Fruit fly (Drosophila melanogaster) whole organism, pupa: ENCODE measurements around the gene CG14891.

ENCODE experiments used
- CG13204 ChIP-seq: fragments of 200-800 bp; sonication (Bioruptor generic); optimal IDR thresholded peaks from 2 replicates; lab custom pipeline; 2018; ENCODE audit warnings: missing biosample characterization, mild to moderate bottlenecking, missing genetic modification characterization, moderate library complexity
- Ets98B ChIP-seq: fragments of 200-800 bp; sonication (Bioruptor generic); IDR thresholded peaks from 2 replicates; pipeline ENCODE4 v1.3.6; 2022; ENCODE audit warnings: missing biosample characterization, missing genetic modification characterization
- Pif1B ChIP-seq: fragments of 200-800 bp; sonication (Bioruptor generic); optimal IDR thresholded peaks from 3 replicates; lab custom pipeline; 2016; ENCODE audit warnings: missing biosample characterization, missing genetic modification characterization

dm6 chr3R:16570484-16570883 is 831 bp upstream of the CG14891 start:
- TF ChIP-seq Pif1B (GFP tag; lab: Kevin White, UChicago) (no peak), CG13204 (GFP tag; lab: Kevin White, UChicago) (no peak), Ets98B (GFP tag; lab: Robert Waterston, UW) (no peak)
